Worm (Caenorhabditis elegans) whole organism, late embryonic: ENCODE results near the gene pms-2.

Experiments
- C08G9.2 ChIP-seq: sonication (generic microtip); optimal IDR thresholded peaks from 2 replicates; lab custom pipeline; 2016; ENCODE audit warnings: mild to moderate bottlenecking, missing genetic modification characterization, moderate library complexity, missing compliant biosample characterization
- F13H6.1 ChIP-seq: sonication (generic microtip); optimal IDR thresholded peaks from 2 replicates; lab custom pipeline; 2016; ENCODE audit warnings: missing genetic modification characterization, missing compliant biosample characterization
- K02D7.2 ChIP-seq: sonication (generic microtip); optimal IDR thresholded peaks from 2 replicates; lab custom pipeline; 2017; ENCODE audit warnings: mild to moderate bottlenecking, missing genetic modification characterization, missing compliant biosample characterization
- K09A11.1 ChIP-seq: sonication (generic microtip); optimal IDR thresholded peaks from 2 replicates; lab custom pipeline; 2017; ENCODE audit warnings: antibody characterized with exemption, mild to moderate bottlenecking, missing genetic modification characterization, missing compliant biosample characterization; ENCODE audit not compliant: insufficient read depth
- Y22D7AL.16 ChIP-seq: sonication (generic microtip); optimal IDR thresholded peaks from 2 replicates; lab custom pipeline; 2016; ENCODE audit warnings: missing genetic modification characterization, missing compliant biosample characterization
- ahr-1 ChIP-seq: sonication (generic microtip); optimal IDR thresholded peaks from 2 replicates; lab custom pipeline; 2016; ENCODE audit warnings: missing genetic modification characterization, missing compliant biosample characterization
- ceh-18 ChIP-seq: sonication (generic microtip); optimal IDR thresholded peaks from 2 replicates; lab custom pipeline; 2016; ENCODE audit warnings: missing genetic modification characterization, missing compliant biosample characterization
- ceh-19 ChIP-seq: fragments of 200-800 bp; sonication (Bioruptor generic); optimal IDR thresholded peaks from 2 replicates; lab custom pipeline; 2018; ENCODE audit warnings: mild to moderate bottlenecking, missing genetic modification characterization, missing compliant biosample characterization
- ceh-2 ChIP-seq: sonication (generic microtip); optimal IDR thresholded peaks from 2 replicates; lab custom pipeline; 2016; ENCODE audit warnings: missing genotype, missing genetic modification characterization, missing compliant biosample characterization
- ceh-22 ChIP-seq: sonication (generic microtip); optimal IDR thresholded peaks from 2 replicates; lab custom pipeline; 2017; ENCODE audit warnings: missing biosample characterization, missing genetic modification characterization
- ceh-30 ChIP-seq: fragments of 150-350 bp; optimal IDR thresholded peaks from 2 replicates; lab custom pipeline; 2014; ENCODE audit warnings: missing biosample characterization, missing genetic modification characterization
- ceh-31 ChIP-seq: sonication (generic microtip); optimal IDR thresholded peaks from 2 replicates; lab custom pipeline; 2016; ENCODE audit warnings: missing genetic modification characterization, missing compliant biosample characterization
- ceh-34 ChIP-seq: sonication (generic microtip); optimal IDR thresholded peaks from 2 replicates; lab custom pipeline; 2016; ENCODE audit warnings: mild to moderate bottlenecking, missing genetic modification characterization, missing compliant biosample characterization
- ceh-48 ChIP-seq: sonication (generic microtip); optimal IDR thresholded peaks from 2 replicates; lab custom pipeline; 2016; ENCODE audit warnings: missing genetic modification characterization, inconsistent platforms, missing compliant biosample characterization
- ceh-6 ChIP-seq: fragments of 200-800 bp; sonication (Bioruptor generic); optimal IDR thresholded peaks from 2 replicates; lab custom pipeline; 2018; ENCODE audit warnings: mild to moderate bottlenecking, missing genetic modification characterization, missing compliant biosample characterization
- che-1 ChIP-seq: sonication (generic microtip); optimal IDR thresholded peaks from 2 replicates; lab custom pipeline; 2016; ENCODE audit warnings: mild to moderate bottlenecking, missing genetic modification characterization, missing compliant biosample characterization
- dve-1 ChIP-seq: sonication (generic microtip); optimal IDR thresholded peaks from 2 replicates; lab custom pipeline; 2017; ENCODE audit warnings: antibody characterized with exemption, mild to moderate bottlenecking, missing genetic modification characterization, missing compliant biosample characterization
- elt-2 ChIP-seq: sonication (generic microtip); optimal IDR thresholded peaks from 2 replicates; lab custom pipeline; 2016; ENCODE audit warnings: missing genetic modification reagents, missing genetic modification characterization, missing compliant biosample characterization
- elt-4 ChIP-seq: sonication (generic microtip); optimal IDR thresholded peaks from 2 replicates; lab custom pipeline; 2016; ENCODE audit warnings: missing genetic modification characterization, missing compliant biosample characterization
- ets-4 ChIP-seq: sonication (generic microtip); optimal IDR thresholded peaks from 2 replicates; lab custom pipeline; 2016; ENCODE audit warnings: missing genetic modification characterization, missing compliant biosample characterization
- fax-1 ChIP-seq: sonication (generic microtip); optimal IDR thresholded peaks from 2 replicates; lab custom pipeline; 2016; ENCODE audit warnings: missing genotype, missing genetic modification characterization, missing compliant biosample characterization
- fkh-10 ChIP-seq: fragments of 150-350 bp; optimal IDR thresholded peaks from 2 replicates; lab custom pipeline; 2014; ENCODE audit warnings: missing biosample characterization, missing genetic modification reagents, missing genetic modification characterization
- gmeb-2 ChIP-seq: sonication (generic microtip); optimal IDR thresholded peaks from 2 replicates; lab custom pipeline; 2016; ENCODE audit warnings: missing genetic modification characterization, inconsistent platforms, missing compliant biosample characterization
- hlh-15 ChIP-seq: sonication (generic microtip); optimal IDR thresholded peaks from 2 replicates; lab custom pipeline; 2016; ENCODE audit warnings: missing genetic modification characterization, missing compliant biosample characterization
- hlh-6 ChIP-seq: sonication (generic microtip); optimal IDR thresholded peaks from 2 replicates; lab custom pipeline; 2016; ENCODE audit warnings: missing genotype, missing genetic modification characterization, missing compliant biosample characterization
- lin-11 ChIP-seq: fragments of 200-800 bp; sonication (Bioruptor generic); optimal IDR thresholded peaks from 2 replicates; lab custom pipeline; 2018; ENCODE audit warnings: mild to moderate bottlenecking, missing genetic modification characterization, missing compliant biosample characterization
- mec-3 ChIP-seq: sonication (generic microtip); optimal IDR thresholded peaks from 2 replicates; lab custom pipeline; 2016; ENCODE audit warnings: borderline replicate concordance, missing genetic modification characterization, missing compliant biosample characterization
- npax-4 ChIP-seq: sonication (generic microtip); optimal IDR thresholded peaks from 2 replicates; lab custom pipeline; 2016; ENCODE audit warnings: missing genetic modification characterization, missing compliant biosample characterization
- odd-2 ChIP-seq: sonication (generic microtip); optimal IDR thresholded peaks from 2 replicates; lab custom pipeline; 2017; ENCODE audit warnings: antibody characterized with exemption, mild to moderate bottlenecking, missing genetic modification characterization, missing compliant biosample characterization
- pha-2 ChIP-seq: sonication (generic microtip); optimal IDR thresholded peaks from 2 replicates; lab custom pipeline; 2017; ENCODE audit warnings: mild to moderate bottlenecking, missing genetic modification characterization, missing compliant biosample characterization
- pha-4 ChIP-seq: fragments of 150-350 bp; optimal IDR thresholded peaks from 2 replicates; lab custom pipeline; 2018; ENCODE audit warnings: missing biosample characterization, missing genetic modification reagents, missing genetic modification characterization
- pqm-1 ChIP-seq: sonication (generic microtip); optimal IDR thresholded peaks from 2 replicates; lab custom pipeline; 2016; ENCODE audit warnings: missing genetic modification characterization, missing compliant biosample characterization
- pros-1 ChIP-seq: fragments of 150-350 bp; optimal IDR thresholded peaks from 2 replicates; lab custom pipeline; 2014; ENCODE audit warnings: missing biosample characterization, missing genetic modification reagents, missing genetic modification characterization
- sdc-2 ChIP-seq: sonication (generic microtip); optimal IDR thresholded peaks from 2 replicates; lab custom pipeline; 2016; ENCODE audit warnings: missing genotype, missing genetic modification characterization, missing compliant biosample characterization
- tbx-7 ChIP-seq: sonication (generic microtip); optimal IDR thresholded peaks from 2 replicates; lab custom pipeline; 2016; ENCODE audit warnings: missing genotype, missing genetic modification characterization, missing compliant biosample characterization
- unc-55 ChIP-seq: sonication (generic microtip); optimal IDR thresholded peaks from 2 replicates; lab custom pipeline; 2017; ENCODE audit warnings: missing biosample characterization, missing genetic modification reagents, missing genetic modification characterization
- zip-5 ChIP-seq: sonication (generic microtip); optimal IDR thresholded peaks from 2 replicates; lab custom pipeline; 2016; ENCODE audit warnings: missing genetic modification characterization, missing compliant biosample characterization
- ztf-16 ChIP-seq: sonication (generic microtip); optimal IDR thresholded peaks from 2 replicates; lab custom pipeline; 2017; ENCODE audit warnings: missing genetic modification characterization, missing compliant biosample characterization

Gene pms-2

DNA sequence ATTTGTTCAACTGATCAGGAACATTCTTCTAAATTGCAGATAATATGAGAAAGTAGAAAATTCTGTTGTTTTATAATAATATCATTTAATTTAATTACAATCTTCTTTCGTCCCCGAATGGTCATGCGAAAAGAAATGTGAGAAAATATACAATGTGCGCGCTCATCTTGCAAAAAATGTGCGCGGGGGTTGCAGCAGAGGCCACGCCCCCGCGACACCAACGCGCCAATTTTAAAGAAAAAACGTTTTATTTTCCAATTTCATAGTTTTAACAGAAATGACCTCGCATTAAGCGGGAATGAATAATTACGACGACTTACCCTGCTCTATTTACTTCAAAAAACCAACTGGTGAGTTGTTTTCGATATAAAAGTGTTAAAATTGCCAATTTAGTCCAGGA lies 40.1 kb upstream of the pms-2 start, which contains the start of gene sas-5 (continued):
- TF ChIP-seq ztf-16, result peak; percentile 80
- peak; percentile 66 for TF ChIP-seq zip-5 (tag; lab: Kevin White, UChicago)
- peak; percentile 59 for TF ChIP-seq npax-4
- peak; percentile 79 for TF ChIP-seq ceh-19 (GFP tag; lab: Kevin White, UChicago)
- peak; percentile 63 for TF ChIP-seq ceh-6
- TF ChIP-seq ceh-2 (tag; lab: Kevin White, UChicago), result peak; percentile 78
- no peak for TF ChIP-seq unc-55
- no peak for TF ChIP-seq pqm-1 (tag; lab: Kevin White, UChicago)
- peak; percentile 77 for TF ChIP-seq Y22D7AL.16
- peak; percentile 1 for TF ChIP-seq dve-1 (tag; lab: Kevin White, UChicago)
- TF ChIP-seq ets-4 (tag; lab: Kevin White, UChicago), result peak; percentile 49
- TF ChIP-seq K02D7.2 (tag; lab: Kevin White, UChicago), result peak; percentile 57
- peak; percentile 21 for TF ChIP-seq tbx-7 (tag; lab: Kevin White, UChicago)
- peak; percentile 79 for TF ChIP-seq gmeb-2
- TF ChIP-seq ceh-48 (tag; lab: Kevin White, UChicago), result peak; percentile 17
- TF ChIP-seq ceh-34, result peak; percentile 72
- peak; percentile 66 for TF ChIP-seq lin-11
- TF ChIP-seq C08G9.2, result peak; percentile 71
- peak; percentile 79 for TF ChIP-seq ceh-31 (tag; lab: Kevin White, UChicago)
- peak; percentile 77 for TF ChIP-seq odd-2 (tag; lab: Kevin White, UChicago)
- TF ChIP-seq elt-2 (tag; lab: Kevin White, UChicago), result peak; percentile 93
- TF ChIP-seq mec-3 (tag; lab: Kevin White, UChicago), result peak; percentile 8
- TF ChIP-seq ceh-22 (tag; lab: Kevin White, UChicago), result no peak
- TF ChIP-seq che-1 (tag; lab: Kevin White, UChicago), result peak; percentile 83
- peak; percentile 62 for TF ChIP-seq pha-2 (tag; lab: Kevin White, UChicago)
- no peak for TF ChIP-seq ceh-30 (tag; lab: Kevin White, UChicago)
- no peak for TF ChIP-seq ceh-18 (tag; lab: Kevin White, UChicago)

DNA sequence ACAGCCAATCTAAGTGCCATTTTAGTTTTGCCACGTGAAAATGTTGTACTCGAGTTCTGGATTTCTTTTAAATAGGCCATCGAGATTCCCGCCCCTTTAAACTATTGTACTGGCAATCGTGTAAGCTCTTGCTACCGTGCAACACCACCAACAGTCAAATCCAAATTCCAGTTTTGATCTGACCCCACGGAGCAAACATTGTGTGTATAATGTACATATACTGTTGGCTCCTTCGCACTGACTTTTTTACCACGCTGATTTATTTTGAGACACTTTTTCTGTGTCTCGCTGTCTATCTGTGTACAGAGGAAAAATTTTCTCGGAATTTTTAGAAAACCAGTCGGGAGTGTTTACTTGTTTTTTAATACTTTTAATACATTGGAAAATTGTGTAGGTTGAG lies 39.6 kb upstream of the pms-2 start, which contains the start of gene piit-1:
TSS of gene piit-1 (minus strand) at position 101 of the 400 bp plus-strand sequence.
- TF ChIP-seq K09A11.1 (tag; lab: Kevin White, UChicago) (no peak), ceh-34 (no peak), ceh-6 (no peak), zip-5 (tag; lab: Kevin White, UChicago) (no peak), ceh-30 (tag; lab: Kevin White, UChicago) (no peak), che-1 (tag; lab: Kevin White, UChicago) (no peak), ets-4 (tag; lab: Kevin White, UChicago) (no peak), F13H6.1 (tag; lab: Kevin White, UChicago) (no peak), pha-4 (tag; lab: Kevin White, UChicago) (no peak), npax-4 (no peak), fkh-10 (GFP tag; lab: Kevin White, UChicago) (no peak), hlh-15 (tag; lab: Kevin White, UChicago) (no peak), ceh-48 (tag; lab: Kevin White, UChicago) (no peak)

DNA sequence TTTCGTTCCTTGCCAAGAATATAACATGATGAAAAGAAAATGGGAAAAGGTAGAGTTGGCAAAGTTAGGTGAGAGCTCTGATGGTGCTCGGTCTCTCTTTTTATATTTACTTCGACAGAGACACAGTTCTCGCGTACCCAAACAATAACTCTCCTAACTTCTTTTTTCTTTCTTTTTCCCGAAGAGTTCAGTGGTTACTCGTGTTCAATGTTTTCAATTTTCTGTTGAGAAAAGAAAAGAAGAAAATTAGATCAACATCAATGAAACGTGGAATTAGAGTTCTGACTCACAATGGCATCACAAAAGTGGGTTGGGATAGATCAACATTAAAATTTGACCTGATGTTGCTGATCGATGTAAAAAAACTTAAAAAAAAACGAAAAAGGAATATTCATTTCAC lies 36.0 kb upstream of the pms-2 start, which contains the start of gene idpp-16:
TSS of gene idpp-16 (minus strand) at position 101 of the 400 bp plus-strand sequence.
- TF ChIP-seq pros-1 (tag; lab: Kevin White, UChicago) (no peak), ahr-1 (tag; lab: Kevin White, UChicago) (no peak), elt-4 (tag; lab: Kevin White, UChicago) (no peak), ceh-31 (tag; lab: Kevin White, UChicago) (no peak), che-1 (tag; lab: Kevin White, UChicago) (no peak), hlh-6 (tag; lab: Kevin White, UChicago) (no peak), fax-1 (tag; lab: Kevin White, UChicago) (no peak), npax-4 (no peak), sdc-2 (no peak), ceh-6 (no peak), C08G9.2 (no peak), F13H6.1 (tag; lab: Kevin White, UChicago) (no peak), ets-4 (tag; lab: Kevin White, UChicago) (no peak), lin-11 (no peak), dve-1 (tag; lab: Kevin White, UChicago) (no peak)
